Fruit fly (Drosophila melanogaster) S2 (cell line): ENCODE data around the gene CG45428.

Experiments
- CG8478 ChIP-seq: fragments of >200 bp; optimal IDR thresholded peaks from 2 replicates; lab custom pipeline; 2018
- CTCF ChIP-seq, 2 experiments: fragments of >200 bp; optimal IDR thresholded peaks; 2 replicates each; lab custom pipeline; 2018

- no peak for TF ChIP-seq CG8478 (lab: Kevin White, UChicago)
- TF ChIP-seq CTCF (optimal IDR thresholded peaks at IDR 0.05; lab: Kevin White, UChicago): no peak
Observed at dm6 chr3L:22847679-22848118, 10.8 kb upstream of the CG45428 start.
